Worm (Caenorhabditis elegans): ENCODE measurements around the gene atrn-1.
A peak's percentile ranks its signal among the peaks of the same experiment; 100 is the strongest.

atrn-1 gene

ce11 chrX:14751911-14752310, 40.5 kb downstream of the atrn-1 start, which contains the start of gene C05G5.3:
TSS of gene C05G5.3 (minus strand) at chrX:14752011.
- TF ChIP-seq ceh-34 (tag; optimal IDR thresholded peaks at IDR 0.05) (no peak), pha-2 (tag; optimal IDR thresholded peaks at IDR 0.05) (no peak), ahr-1 (tag; optimal IDR thresholded peaks at IDR 0.05) (no peak), nfya-1 (tag; optimal IDR thresholded peaks at IDR 0.05) (no peak), pha-4 (tag; optimal IDR thresholded peaks at IDR 0.05) (no peak), unc-3 (GFP tag; conservative IDR thresholded peaks at IDR 0.05) (no peak), unc-3 (tag; optimal IDR thresholded peaks at IDR 0.05) (no peak), hlh-13 (GFP tag; optimal IDR thresholded peaks at IDR 0.05) (no peak), odd-2 (tag; optimal IDR thresholded peaks at IDR 0.05) (no peak), hlh-30 (tag; optimal IDR thresholded peaks at IDR 0.05; ENCODE audit: insufficient read depth) (no peak), C38D4.7 (GFP tag; optimal IDR thresholded peaks at IDR 0.05) (no peak), ama-1 (optimal IDR thresholded peaks at IDR 0.05) (no peak), ceh-45 (GFP tag; IDR thresholded peaks at IDR 0.05) (no peak), npax-4 (tag; optimal IDR thresholded peaks at IDR 0.05) (no peak), che-1 (tag; optimal IDR thresholded peaks at IDR 0.05) (no peak), nhr-232 (tag; optimal IDR thresholded peaks at IDR 0.05) (no peak), ceh-24 (tag; optimal IDR thresholded peaks at IDR 0.05) (no peak), hlh-8 (tag; optimal IDR thresholded peaks at IDR 0.05) (no peak), syd-9 (tag; optimal IDR thresholded peaks at IDR 0.05) (no peak), pqm-1 (tag; optimal IDR thresholded peaks at IDR 0.05) (no peak)

ce11 chrX:14753514-14754076, 42.2 kb downstream of the atrn-1 start, which contains the start of gene sucl-1:
TSS of gene sucl-1 (plus strand) at chrX:14754026.
- TF ChIP-seq odd-2 (tag; optimal IDR thresholded peaks at IDR 0.05) (no peak), gmeb-2 (tag; optimal IDR thresholded peaks at IDR 0.05) (no peak), ceh-22 (tag; optimal IDR thresholded peaks at IDR 0.05) (peak; percentile 32), ceh-6 (GFP tag; optimal IDR thresholded peaks at IDR 0.05) (peak; percentile 32), tbx-2 (tag; optimal IDR thresholded peaks at IDR 0.05) (peak; percentile 74), lin-11 (tag; optimal IDR thresholded peaks at IDR 0.05) (no peak), F13H6.1 (tag; optimal IDR thresholded peaks at IDR 0.05) (peak; percentile 49), ref-2 (tag; optimal IDR thresholded peaks at IDR 0.05) (peak; percentile 45), ama-1 (optimal IDR thresholded peaks at IDR 0.05) (no peak), dve-1 (tag; optimal IDR thresholded peaks at IDR 0.05) (peak; percentile 10), pag-3 (tag; optimal IDR thresholded peaks at IDR 0.05; ENCODE audit: borderline replicate concordance) (no peak), ttx-3 (tag; optimal IDR thresholded peaks at IDR 0.05) (no peak), sox-4 (tag; optimal IDR thresholded peaks at IDR 0.05) (no peak), syd-9 (tag; optimal IDR thresholded peaks at IDR 0.05) (peak; percentile 76), nhr-11 (tag; optimal IDR thresholded peaks at IDR 0.05) (no peak), C08G9.2 (tag; optimal IDR thresholded peaks at IDR 0.05) (no peak), hlh-13 (GFP tag; optimal IDR thresholded peaks at IDR 0.05) (no peak), K09A11.1 (tag; optimal IDR thresholded peaks at IDR 0.05; ENCODE audit: insufficient read depth) (peak; percentile 5), fax-1 (tag; optimal IDR thresholded peaks at IDR 0.05) (no peak), pha-2 (tag; optimal IDR thresholded peaks at IDR 0.05) (peak; percentile 11), ztf-16 (tag; optimal IDR thresholded peaks at IDR 0.05) (no peak), ets-4 (tag; optimal IDR thresholded peaks at IDR 0.05) (no peak), ceh-18 (tag; optimal IDR thresholded peaks at IDR 0.05) (peak; percentile 88), ceh-45 (GFP tag; IDR thresholded peaks at IDR 0.05) (no peak), T23F11.4 (GFP tag; optimal IDR thresholded peaks at IDR 0.05) (no peak), madf-2 (tag; optimal IDR thresholded peaks at IDR 0.05) (no peak), ceh-31 (tag; optimal IDR thresholded peaks at IDR 0.05) (peak; percentile 92), hlh-8 (tag; optimal IDR thresholded peaks at IDR 0.05) (no peak), pqm-1 (tag; optimal IDR thresholded peaks at IDR 0.05) (no peak), sox-2 (GFP tag; IDR thresholded peaks at IDR 0.05) (no peak), ceh-30 (tag; optimal IDR thresholded peaks at IDR 0.05) (no peak), rnt-1 (tag; optimal IDR thresholded peaks at IDR 0.05) (peak; percentile 73), fkh-10 (GFP tag; optimal IDR thresholded peaks at IDR 0.05) (no peak), fkh-6 (tag; optimal IDR thresholded peaks at IDR 0.05) (peak; percentile 10), mec-3 (tag; optimal IDR thresholded peaks at IDR 0.05; ENCODE audit: borderline replicate concordance) (no peak), ceh-34 (tag; optimal IDR thresholded peaks at IDR 0.05) (peak; percentile 82), ceh-24 (tag; optimal IDR thresholded peaks at IDR 0.05) (no peak), hlh-15 (tag; optimal IDR thresholded peaks at IDR 0.05) (no peak), pat-9 (tag; optimal IDR thresholded peaks at IDR 0.05) (peak; percentile 58), hlh-6 (tag; optimal IDR thresholded peaks at IDR 0.05) (no peak), C38D4.7 (GFP tag; optimal IDR thresholded peaks at IDR 0.05) (no peak)

All from whole organism, late embryonic.